Fruit fly (Drosophila melanogaster): ENCODE results near the gene CG13073.

DNA sequence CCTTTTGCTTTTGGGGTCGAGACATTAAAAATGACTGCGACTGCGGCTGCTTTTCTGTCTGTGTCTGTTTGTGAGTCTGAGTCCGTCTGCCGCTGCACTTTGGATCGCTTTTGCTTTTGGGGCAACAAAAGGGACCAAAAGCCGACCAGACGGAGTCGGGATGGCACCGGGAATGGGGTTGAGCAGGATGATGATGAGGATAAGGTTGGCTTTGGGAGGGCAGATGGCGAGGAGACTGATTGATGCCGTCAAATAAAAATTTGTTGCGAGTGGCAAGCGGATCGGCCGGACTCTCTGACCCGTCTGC, 27.2 kb downstream of the CG13073 start:
- TF ChIP-seq Pif1A (GFP tag; optimal IDR thresholded peaks at IDR 0.05), result no peak
- TF ChIP-seq CG4496 (GFP tag; IDR thresholded peaks at IDR 0.05), result no peak
- TF ChIP-seq CG12605 (GFP tag; IDR thresholded peaks at IDR 0.05), result no peak
- no peak for TF ChIP-seq CG32121 (GFP tag; IDR thresholded peaks at IDR 0.05)
- no peak for TF ChIP-seq CG8159 (tag; optimal IDR thresholded peaks at IDR 0.05)
- 0 out of 3 replicates have a peak, but pooled peaks have one; percentile 15 for TF ChIP-seq fd96Ca (GFP tag; IDR thresholded peaks at IDR 0.05)
- TF ChIP-seq CG13204 (GFP tag; optimal IDR thresholded peaks at IDR 0.05), result peak; percentile 81
- no peak for TF ChIP-seq gl (tag; optimal IDR thresholded peaks at IDR 0.05)
- no peak for TF ChIP-seq CG14655 (GFP tag; optimal IDR thresholded peaks at IDR 0.05)
- peak; percentile 31 for TF ChIP-seq Snoo (tag; optimal IDR thresholded peaks at IDR 0.05)
- TF ChIP-seq CG15710 (tag; optimal IDR thresholded peaks at IDR 0.05), result no peak
- TF ChIP-seq Ets98B (GFP tag; IDR thresholded peaks at IDR 0.05), result no peak
- TF ChIP-seq rn (GFP tag; IDR thresholded peaks at IDR 0.05), result no peak
